Worm (Caenorhabditis elegans) whole organism, late embryonic: Measurements from ENCODE around the gene R186.8.

Experiments used
- C38D4.7 ChIP-seq: fragments of 200-800 bp; sonication (Bioruptor generic); optimal IDR thresholded peaks from 2 replicates; lab custom pipeline; 2018; ENCODE audit warnings: mild to moderate bottlenecking, missing genetic modification characterization, moderate library complexity, missing compliant biosample characterization
- K09A11.1 ChIP-seq: sonication (generic microtip); optimal IDR thresholded peaks from 2 replicates; lab custom pipeline; 2017; ENCODE audit warnings: antibody characterized with exemption, mild to moderate bottlenecking, missing genetic modification characterization, missing compliant biosample characterization; ENCODE audit not compliant: insufficient read depth
- T23F11.4 ChIP-seq: fragments of 200-800 bp; sonication (Bioruptor generic); optimal IDR thresholded peaks from 2 replicates; lab custom pipeline; 2018; ENCODE audit warnings: mild to moderate bottlenecking, missing genetic modification characterization, missing compliant biosample characterization
- Y22D7AL.16 ChIP-seq: sonication (generic microtip); optimal IDR thresholded peaks from 2 replicates; lab custom pipeline; 2016; ENCODE audit warnings: missing genetic modification characterization, missing compliant biosample characterization
- ama-1 ChIP-seq: fragments of 150-350 bp; optimal IDR thresholded peaks from 2 replicates; lab custom pipeline; 2014
- ceh-14 ChIP-seq: sonication (generic microtip); optimal IDR thresholded peaks from 2 replicates; lab custom pipeline; 2016; ENCODE audit warnings: missing genotype, missing genetic modification characterization, missing compliant biosample characterization
- ceh-18 ChIP-seq: sonication (generic microtip); optimal IDR thresholded peaks from 2 replicates; lab custom pipeline; 2016; ENCODE audit warnings: missing genetic modification characterization, missing compliant biosample characterization
- ceh-19 ChIP-seq: fragments of 200-800 bp; sonication (Bioruptor generic); optimal IDR thresholded peaks from 2 replicates; lab custom pipeline; 2018; ENCODE audit warnings: mild to moderate bottlenecking, missing genetic modification characterization, missing compliant biosample characterization
- ceh-24 ChIP-seq: sonication (generic microtip); optimal IDR thresholded peaks from 2 replicates; lab custom pipeline; 2016; ENCODE audit warnings: mild to moderate bottlenecking, missing genetic modification characterization, missing compliant biosample characterization
- ceh-30 ChIP-seq: fragments of 150-350 bp; optimal IDR thresholded peaks from 2 replicates; lab custom pipeline; 2014; ENCODE audit warnings: missing biosample characterization, missing genetic modification characterization
- ceh-31 ChIP-seq: sonication (generic microtip); optimal IDR thresholded peaks from 2 replicates; lab custom pipeline; 2016; ENCODE audit warnings: missing genetic modification characterization, missing compliant biosample characterization
- ceh-34 ChIP-seq: sonication (generic microtip); optimal IDR thresholded peaks from 2 replicates; lab custom pipeline; 2016; ENCODE audit warnings: mild to moderate bottlenecking, missing genetic modification characterization, missing compliant biosample characterization
- ceh-45 ChIP-seq: fragments of 200-800 bp; sonication (Bioruptor generic); IDR thresholded peaks from 2 replicates; pipeline ENCODE4 v1.3.6; 2022; ENCODE audit warnings: missing genetic modification reagents, missing genetic modification characterization, missing compliant biosample characterization
- ceh-9 ChIP-seq: sonication (generic microtip); optimal IDR thresholded peaks from 2 replicates; lab custom pipeline; 2016; ENCODE audit warnings: mild to moderate bottlenecking, missing genetic modification characterization, inconsistent platforms, missing compliant biosample characterization
- che-1 ChIP-seq: sonication (generic microtip); optimal IDR thresholded peaks from 2 replicates; lab custom pipeline; 2016; ENCODE audit warnings: mild to moderate bottlenecking, missing genetic modification characterization, missing compliant biosample characterization
- dmd-4 ChIP-seq: sonication (generic microtip); optimal IDR thresholded peaks from 2 replicates; lab custom pipeline; 2016; ENCODE audit warnings: borderline replicate concordance, missing genetic modification characterization, missing compliant biosample characterization
- elt-2 ChIP-seq: sonication (generic microtip); optimal IDR thresholded peaks from 2 replicates; lab custom pipeline; 2016; ENCODE audit warnings: missing genetic modification reagents, missing genetic modification characterization, missing compliant biosample characterization
- eyg-1 ChIP-seq: sonication (generic microtip); optimal IDR thresholded peaks from 2 replicates; lab custom pipeline; 2016; ENCODE audit warnings: missing genotype, missing genetic modification characterization, missing compliant biosample characterization
- fax-1 ChIP-seq: sonication (generic microtip); optimal IDR thresholded peaks from 2 replicates; lab custom pipeline; 2016; ENCODE audit warnings: missing genotype, missing genetic modification characterization, missing compliant biosample characterization
- fkh-10 ChIP-seq: fragments of 150-350 bp; optimal IDR thresholded peaks from 2 replicates; lab custom pipeline; 2014; ENCODE audit warnings: missing biosample characterization, missing genetic modification reagents, missing genetic modification characterization
- gmeb-2 ChIP-seq: sonication (generic microtip); optimal IDR thresholded peaks from 2 replicates; lab custom pipeline; 2016; ENCODE audit warnings: missing genetic modification characterization, inconsistent platforms, missing compliant biosample characterization
- hlh-6 ChIP-seq: sonication (generic microtip); optimal IDR thresholded peaks from 2 replicates; lab custom pipeline; 2016; ENCODE audit warnings: missing genotype, missing genetic modification characterization, missing compliant biosample characterization
- nfya-1 ChIP-seq: sonication (generic microtip); optimal IDR thresholded peaks from 2 replicates; lab custom pipeline; 2017; ENCODE audit warnings: missing genetic modification characterization, mild to moderate bottlenecking, missing compliant biosample characterization, antibody characterized with exemption, moderate library complexity
- npax-4 ChIP-seq: sonication (generic microtip); optimal IDR thresholded peaks from 2 replicates; lab custom pipeline; 2016; ENCODE audit warnings: missing genetic modification characterization, missing compliant biosample characterization
- odd-2 ChIP-seq: sonication (generic microtip); optimal IDR thresholded peaks from 2 replicates; lab custom pipeline; 2017; ENCODE audit warnings: antibody characterized with exemption, mild to moderate bottlenecking, missing genetic modification characterization, missing compliant biosample characterization
- pat-9 ChIP-seq: fragments of 200-800 bp; sonication (Bioruptor generic); optimal IDR thresholded peaks from 2 replicates; lab custom pipeline; 2018; ENCODE audit warnings: mild to moderate bottlenecking, missing genetic modification characterization, moderate library complexity, missing compliant biosample characterization
- pax-1 ChIP-seq: fragments of 150-350 bp; optimal IDR thresholded peaks from 2 replicates; lab custom pipeline; 2014; ENCODE audit warnings: missing biosample characterization, missing genetic modification characterization
- pha-4 ChIP-seq: fragments of 150-350 bp; optimal IDR thresholded peaks from 2 replicates; lab custom pipeline; 2018; ENCODE audit warnings: missing biosample characterization, missing genetic modification reagents, missing genetic modification characterization
- pros-1 ChIP-seq: fragments of 150-350 bp; optimal IDR thresholded peaks from 2 replicates; lab custom pipeline; 2014; ENCODE audit warnings: missing biosample characterization, missing genetic modification reagents, missing genetic modification characterization
- ref-2 ChIP-seq: sonication (generic microtip); optimal IDR thresholded peaks from 2 replicates; lab custom pipeline; 2016; ENCODE audit warnings: missing genetic modification characterization, missing compliant biosample characterization
- rnt-1 ChIP-seq: sonication (generic microtip); optimal IDR thresholded peaks from 2 replicates; lab custom pipeline; 2016; ENCODE audit warnings: missing genetic modification characterization, missing compliant biosample characterization
- sox-2 ChIP-seq: fragments of 200-800 bp; sonication (Bioruptor generic); IDR thresholded peaks from 2 replicates; pipeline ENCODE4 v1.3.6; 2022; ENCODE audit warnings: missing genetic modification reagents, missing genetic modification characterization, missing compliant biosample characterization
- sox-4 ChIP-seq: sonication (generic microtip); optimal IDR thresholded peaks from 2 replicates; lab custom pipeline; 2017; ENCODE audit warnings: mild to moderate bottlenecking, missing genetic modification characterization, inconsistent platforms, missing compliant biosample characterization
- syd-9 ChIP-seq: sonication (generic microtip); optimal IDR thresholded peaks from 2 replicates; lab custom pipeline; 2016; ENCODE audit warnings: mild to moderate bottlenecking, missing genetic modification characterization, moderate library complexity, missing compliant biosample characterization
- tbx-2 ChIP-seq: sonication (generic microtip); optimal IDR thresholded peaks from 2 replicates; lab custom pipeline; 2016; ENCODE audit warnings: missing genetic modification characterization, missing compliant biosample characterization
- ttx-3 ChIP-seq: sonication (generic microtip); optimal IDR thresholded peaks from 2 replicates; lab custom pipeline; 2016; ENCODE audit warnings: missing genetic modification reagents, missing genetic modification characterization, missing compliant biosample characterization
- unc-42 ChIP-seq: sonication (generic microtip); optimal IDR thresholded peaks from 2 replicates; lab custom pipeline; 2016; ENCODE audit warnings: missing genotype, missing genetic modification characterization, missing compliant biosample characterization
- unc-55 ChIP-seq: sonication (generic microtip); optimal IDR thresholded peaks from 2 replicates; lab custom pipeline; 2017; ENCODE audit warnings: missing biosample characterization, missing genetic modification reagents, missing genetic modification characterization

Gene R186.8

ce11 chrV:12967925-12968327, at the start of gene R186.8:
Gene R186.8, minus strand, starts transcription at chrV:12967982.
- TF ChIP-seq ceh-31 (tag; lab: Kevin White, UChicago) = peak; percentile 19
- TF ChIP-seq nfya-1 (tag; lab: Kevin White, UChicago) = peak; percentile 10
- peak; percentile 0 for TF ChIP-seq ceh-34
- TF ChIP-seq unc-42 = peak; percentile 92
- TF ChIP-seq tbx-2 = peak; percentile 13
- TF ChIP-seq elt-2 (tag; lab: Kevin White, UChicago) = peak; percentile 41
- peak; percentile 45 for TF ChIP-seq ref-2 (tag; lab: Kevin White, UChicago)
- TF ChIP-seq ceh-18 (tag; lab: Kevin White, UChicago) = peak; percentile 24

ce11 chrV:13013844-13014243, 46.1 kb upstream of the R186.8 start, which contains the start of gene F15B9.6:
Gene F15B9.6, plus strand, starts transcription at chrV:13014144.
- TF ChIP-seq K09A11.1 (tag; lab: Kevin White, UChicago) (no peak), Y22D7AL.16 (tag; lab: Kevin White, UChicago) (no peak), ceh-19 (GFP tag; lab: Kevin White, UChicago) (no peak), ceh-30 (tag; lab: Kevin White, UChicago) (no peak), npax-4 (no peak), pax-1 (tag; lab: Kevin White, UChicago) (no peak), ama-1 (lab: Kevin White, UChicago) (no peak), C38D4.7 (GFP tag; lab: Kevin White, UChicago) (no peak), elt-2 (tag; lab: Kevin White, UChicago) (no peak), sox-4 (tag; lab: Kevin White, UChicago) (no peak), fkh-10 (GFP tag; lab: Kevin White, UChicago) (no peak), unc-55 (no peak), pros-1 (tag; lab: Kevin White, UChicago) (no peak), pat-9 (no peak), che-1 (tag; lab: Kevin White, UChicago) (no peak)

ce11 chrV:13013158-13013557, 45.4 kb upstream of the R186.8 start, which contains the start of gene try-10:
Gene try-10, minus strand, starts transcription at chrV:13013258.
- TF ChIP-seq C38D4.7 (GFP tag; lab: Kevin White, UChicago) (no peak), K09A11.1 (tag; lab: Kevin White, UChicago) (no peak), syd-9 (tag; lab: Kevin White, UChicago) (no peak), dmd-4 (tag; lab: Kevin White, UChicago) (no peak), odd-2 (tag; lab: Kevin White, UChicago) (no peak), ceh-30 (tag; lab: Kevin White, UChicago) (no peak), ceh-45 (GFP tag; lab: Robert Waterston, UW) (no peak)
- TF ChIP-seq, all 69 proteins: peak for 0

- TF ChIP-seq sox-2 (GFP tag; lab: Robert Waterston, UW) (no peak), ceh-19 (GFP tag; lab: Kevin White, UChicago) (no peak), hlh-6 (no peak), dmd-4 (tag; lab: Kevin White, UChicago) (no peak), ceh-9 (tag; lab: Kevin White, UChicago) (no peak), ceh-24 (tag; lab: Kevin White, UChicago) (no peak), T23F11.4 (GFP tag; lab: Kevin White, UChicago) (no peak), elt-2 (tag; lab: Kevin White, UChicago) (peak; percentile 63), pha-4 (tag; lab: Kevin White, UChicago) (no peak)
Observed at ce11 chrV:13011904-13012303, 44.1 kb upstream of the R186.8 start.

- TF ChIP-seq pat-9 = no peak
- TF ChIP-seq unc-42 = peak; percentile 15
- no peak for TF ChIP-seq rnt-1 (tag; lab: Kevin White, UChicago)
- TF ChIP-seq eyg-1 = no peak
- TF ChIP-seq fax-1 = no peak
- peak; percentile 47 for TF ChIP-seq unc-55
- TF ChIP-seq T23F11.4 (GFP tag; lab: Kevin White, UChicago) = no peak
- TF ChIP-seq ceh-19 (GFP tag; lab: Kevin White, UChicago) = no peak
- TF ChIP-seq ceh-31 (tag; lab: Kevin White, UChicago) = peak; percentile 51
- TF ChIP-seq ttx-3 (tag; lab: Kevin White, UChicago) = no peak
- TF ChIP-seq ceh-18 (tag; lab: Kevin White, UChicago) = peak; percentile 6
- TF ChIP-seq ceh-24 (tag; lab: Kevin White, UChicago) = no peak
- TF ChIP-seq nfya-1 (tag; lab: Kevin White, UChicago) = peak; percentile 31
- no peak for TF ChIP-seq ceh-34
- TF ChIP-seq ceh-14 (tag; lab: Kevin White, UChicago) = no peak
- TF ChIP-seq gmeb-2 (tag; lab: Kevin White, UChicago) = no peak
Observed at ce11 chrV:13009843-13010242, 42.1 kb upstream of the R186.8 start.
